Worm (Caenorhabditis elegans) whole organism, L2 larva: ENCODE results near the gene C06B3.1.

Source experiments
- C34F6.9 ChIP-seq: fragments of 150-350 bp; optimal IDR thresholded peaks from 2 replicates; lab custom pipeline; 2014; ENCODE audit warnings: missing biosample characterization, missing genetic modification characterization
- F13H6.1 ChIP-seq: sonication (generic microtip); optimal IDR thresholded peaks from 2 replicates; lab custom pipeline; 2016; ENCODE audit warnings: missing genetic modification characterization, missing compliant biosample characterization
- R02D3.7 ChIP-seq: fragments of 150-350 bp; optimal IDR thresholded peaks from 2 replicates; lab custom pipeline; 2014; ENCODE audit warnings: missing biosample characterization, missing genetic modification characterization
- Y55F3AM.14 ChIP-seq: fragments of 200-800 bp; sonication (Bioruptor generic); optimal IDR thresholded peaks from 2 replicates; lab custom pipeline; 2018; ENCODE audit warnings: mild to moderate bottlenecking, missing genetic modification characterization, missing compliant biosample characterization
- alr-1 ChIP-seq: fragments of 150-350 bp; optimal IDR thresholded peaks from 2 replicates; lab custom pipeline; 2014; ENCODE audit warnings: missing biosample characterization, missing genetic modification characterization
- ama-1 ChIP-seq: fragments of 150-350 bp; optimal IDR thresholded peaks from 2 replicates; lab custom pipeline; 2018; ENCODE audit warnings: inconsistent platforms
- ceh-16 ChIP-seq: fragments of 150-350 bp; optimal IDR thresholded peaks from 2 replicates; lab custom pipeline; 2014; ENCODE audit warnings: missing biosample characterization, missing genetic modification characterization
- ceh-82 ChIP-seq: fragments of 150-350 bp; optimal IDR thresholded peaks from 2 replicates; lab custom pipeline; 2014; ENCODE audit warnings: missing biosample characterization, missing genetic modification characterization
- crh-2 ChIP-seq: sonication (generic microtip); optimal IDR thresholded peaks from 2 replicates; lab custom pipeline; 2017; ENCODE audit warnings: missing biosample characterization, missing genetic modification characterization
- dmd-4 ChIP-seq: sonication (generic microtip); optimal IDR thresholded peaks from 2 replicates; lab custom pipeline; 2017; ENCODE audit warnings: missing biosample characterization, missing genetic modification characterization
- egl-27 ChIP-seq: sonication (generic microtip); optimal IDR thresholded peaks from 3 replicates; lab custom pipeline; 2017; ENCODE audit warnings: missing biosample characterization, missing genetic modification reagents, missing genetic modification characterization
- elt-1 ChIP-seq: fragments of 150-350 bp; optimal IDR thresholded peaks from 2 replicates; lab custom pipeline; 2014; ENCODE audit warnings: missing biosample characterization, missing genetic modification characterization
- elt-3 ChIP-seq: sonication (generic microtip); optimal IDR thresholded peaks from 2 replicates; lab custom pipeline; 2017; ENCODE audit warnings: missing biosample characterization, missing genetic modification characterization
- fos-1 ChIP-seq: fragments of 150-350 bp; optimal IDR thresholded peaks from 2 replicates; lab custom pipeline; 2014; ENCODE audit warnings: missing biosample characterization, missing genetic modification characterization
- lin-13 ChIP-seq: fragments of 150-350 bp; optimal IDR thresholded peaks from 2 replicates; lab custom pipeline; 2014; ENCODE audit warnings: missing biosample characterization, missing genetic modification reagents, missing genetic modification characterization
- lsy-2 ChIP-seq, 2 experiments: fragments of 150-350 bp in 1 of 2; sonication (generic microtip) in 1 of 2; optimal IDR thresholded peaks; 2 replicates each; lab custom pipeline; 2014 to 2017; ENCODE audit warnings: missing biosample characterization in 2 of 2, missing genetic modification characterization in 2 of 2
- mab-5 ChIP-seq: fragments of 150-350 bp; optimal IDR thresholded peaks from 2 replicates; lab custom pipeline; 2014; ENCODE audit warnings: missing biosample characterization, missing genetic modification characterization
- mbf-1 ChIP-seq: sonication (generic microtip); optimal IDR thresholded peaks from 2 replicates; lab custom pipeline; 2017; ENCODE audit warnings: missing biosample characterization, missing genetic modification characterization
- nhr-10 ChIP-seq: sonication (generic microtip); optimal IDR thresholded peaks from 2 replicates; lab custom pipeline; 2017; ENCODE audit warnings: missing biosample characterization, missing genetic modification characterization
- nhr-11 ChIP-seq: fragments of 150-350 bp; optimal IDR thresholded peaks from 2 replicates; lab custom pipeline; 2014; ENCODE audit warnings: missing biosample characterization, missing genetic modification characterization
- nhr-21 ChIP-seq: fragments of 150-350 bp; optimal IDR thresholded peaks from 2 replicates; lab custom pipeline; 2014; ENCODE audit warnings: missing biosample characterization, missing genetic modification characterization
- nhr-23 ChIP-seq: fragments of 150-350 bp; optimal IDR thresholded peaks from 2 replicates; lab custom pipeline; 2014; ENCODE audit warnings: missing biosample characterization, missing genetic modification reagents, missing genetic modification characterization
- nhr-25 ChIP-seq: fragments of 150-350 bp; sonication (generic microtip); optimal IDR thresholded peaks from 3 replicates; lab custom pipeline; 2014; ENCODE audit warnings: missing biosample characterization, missing genetic modification characterization
- nhr-6 ChIP-seq: fragments of 150-350 bp; optimal IDR thresholded peaks from 2 replicates; lab custom pipeline; 2014; ENCODE audit warnings: missing biosample characterization, missing genetic modification characterization
- nhr-77 ChIP-seq: fragments of 150-350 bp; optimal IDR thresholded peaks from 2 replicates; lab custom pipeline; 2014; ENCODE audit warnings: missing biosample characterization, missing genetic modification characterization
- sem-4 ChIP-seq: fragments of 150-350 bp; optimal IDR thresholded peaks from 2 replicates; lab custom pipeline; 2014; ENCODE audit warnings: missing biosample characterization, missing genetic modification reagents, missing genetic modification characterization
- sma-3 ChIP-seq: sonication (generic microtip); optimal IDR thresholded peaks from 2 replicates; lab custom pipeline; 2016; ENCODE audit warnings: missing genetic modification reagents, missing genetic modification characterization, missing compliant biosample characterization
- sma-9 ChIP-seq, 2 experiments: fragments of 150-350 bp in 1 of 2; sonication (generic microtip) in 1 of 2; optimal IDR thresholded peaks; 2 replicates each; lab custom pipeline; 2014 to 2016; ENCODE audit warnings: missing genetic modification characterization in 2 of 2, mild to moderate bottlenecking in 1 of 2, missing biosample characterization in 1 of 2, missing compliant biosample characterization in 1 of 2, missing genetic modification reagents in 1 of 2, moderate library complexity in 1 of 2
- snpc-4 ChIP-seq: fragments of 150-350 bp; optimal IDR thresholded peaks from 2 replicates; lab custom pipeline; 2014; ENCODE audit warnings: missing biosample characterization, missing genetic modification characterization
- unc-39 ChIP-seq: fragments of 150-350 bp; optimal IDR thresholded peaks from 2 replicates; lab custom pipeline; 2014; ENCODE audit warnings: missing biosample characterization, missing genetic modification characterization
- unc-55 ChIP-seq: fragments of 150-350 bp; sonication (generic microtip); optimal IDR thresholded peaks from 3 replicates; lab custom pipeline; 2014; ENCODE audit warnings: missing biosample characterization, missing genetic modification reagents, missing genetic modification characterization
- unc-62 ChIP-seq: fragments of 150-350 bp; optimal IDR thresholded peaks from 2 replicates; lab custom pipeline; 2014; ENCODE audit warnings: missing biosample characterization, missing genetic modification reagents, missing genetic modification characterization
- zag-1 ChIP-seq: fragments of 150-350 bp; optimal IDR thresholded peaks from 2 replicates; lab custom pipeline; 2014; ENCODE audit warnings: missing biosample characterization, missing genetic modification characterization
- ztf-1 ChIP-seq: fragments of 200-800 bp; sonication (Bioruptor generic); conservative IDR thresholded peaks from 2 replicates; pipeline ENCODE4 v1.3.6; 2022; ENCODE audit warnings: missing genetic modification characterization, missing compliant biosample characterization
- ztf-11 ChIP-seq: sonication (generic microtip); optimal IDR thresholded peaks from 2 replicates; lab custom pipeline; 2017; ENCODE audit warnings: missing biosample characterization, missing genetic modification characterization
- ztf-4 ChIP-seq: fragments of 150-350 bp; optimal IDR thresholded peaks from 2 replicates; lab custom pipeline; 2014; ENCODE audit warnings: missing biosample characterization, missing genetic modification characterization

The C06B3.1 gene

ce11 chrV:13920730-13921129 is 18.1 kb downstream of the C06B3.1 start, which contains the start of gene srx-42:
Gene srx-42, plus strand, starts transcription at chrV:13921030.
- TF ChIP-seq nhr-10 (tag; lab: Kevin White, UChicago) (no peak), dmd-4 (tag; lab: Kevin White, UChicago) (no peak), lsy-2 (tag; optimal IDR thresholded peaks at IDR 0.05; lab: Kevin White, UChicago) (no peak), lin-13 (GFP tag; lab: Kevin White, UChicago) (no peak), R02D3.7 (tag; lab: Kevin White, UChicago) (no peak), elt-1 (no peak), unc-39 (tag; lab: Kevin White, UChicago) (no peak), nhr-11 (no peak), F13H6.1 (tag; lab: Kevin White, UChicago) (no peak), nhr-77 (tag; lab: Kevin White, UChicago) (no peak), sma-3 (GFP tag; lab: Kevin White, UChicago) (no peak), fos-1 (tag; lab: Kevin White, UChicago) (no peak), sem-4 (no peak), mbf-1 (tag; lab: Kevin White, UChicago) (no peak), nhr-23 (tag; lab: Kevin White, UChicago) (no peak), nhr-25 (tag; lab: Kevin White, UChicago) (no peak), crh-2 (no peak)
- TF ChIP-seq, all 48 proteins: peak for 0

- TF ChIP-seq fos-1 (tag; lab: Kevin White, UChicago), result no peak
- no peak for TF ChIP-seq unc-39 (tag; lab: Kevin White, UChicago)
- no peak for TF ChIP-seq ztf-11 (tag; lab: Kevin White, UChicago)
- TF ChIP-seq egl-27 (tag; lab: Kevin White, UChicago), result no peak
- no peak for TF ChIP-seq nhr-10 (tag; lab: Kevin White, UChicago)
- no peak for TF ChIP-seq lsy-2 (tag; optimal IDR thresholded peaks at IDR 0.05; lab: Kevin White, UChicago)
These were observed 21.3 kb downstream of the C06B3.1 start, which contains the start of gene srxa-11 for ce11 chrV:13923851-13924250. Gene srxa-11, plus strand, starts transcription at chrV:13924151.

- TF ChIP-seq unc-62 (GFP tag; lab: Kevin White, UChicago) (no peak), ztf-11 (tag; lab: Kevin White, UChicago) (no peak), elt-3 (no peak), Y55F3AM.14 (no peak), zag-1 (tag; lab: Kevin White, UChicago) (no peak), sma-3 (GFP tag; lab: Kevin White, UChicago) (no peak), lsy-2 (tag; optimal IDR thresholded peaks at IDR 0.05; lab: Kevin White, UChicago) (no peak), nhr-21 (tag; lab: Kevin White, UChicago) (no peak), ztf-1 (GFP tag; lab: Robert Waterston, UW) (no peak), ama-1 (no peak), snpc-4 (no peak), F13H6.1 (tag; lab: Kevin White, UChicago) (no peak), ceh-16 (tag; lab: Kevin White, UChicago) (no peak), unc-55 (GFP tag; lab: Kevin White, UChicago) (no peak), elt-1 (no peak), C34F6.9 (tag; lab: Kevin White, UChicago) (no peak)
These were observed 23.8 kb downstream of the C06B3.1 start, which contains the start of gene srxa-12 for ce11 chrV:13926398-13926797. Gene srxa-12, plus strand, starts transcription at chrV:13926698.

- no peak for TF ChIP-seq sma-3 (GFP tag; lab: Kevin White, UChicago)
- TF ChIP-seq fos-1 (tag; lab: Kevin White, UChicago), result no peak
- no peak for TF ChIP-seq lin-13 (GFP tag; lab: Kevin White, UChicago)
- no peak for TF ChIP-seq crh-2
- no peak for TF ChIP-seq ceh-16 (tag; lab: Kevin White, UChicago)
- TF ChIP-seq mbf-1 (tag; lab: Kevin White, UChicago), result no peak
- TF ChIP-seq ztf-4 (tag; lab: Kevin White, UChicago), result no peak
- TF ChIP-seq alr-1 (tag; lab: Kevin White, UChicago), result no peak
- no peak for TF ChIP-seq sma-9 (GFP tag; optimal IDR thresholded peaks at IDR 0.05; lab: Kevin White, UChicago)
- TF ChIP-seq sma-9 (tag; optimal IDR thresholded peaks at IDR 0.05; lab: Kevin White, UChicago), result no peak
- TF ChIP-seq nhr-25 (tag; lab: Kevin White, UChicago), result no peak
- no peak for TF ChIP-seq nhr-6 (tag; lab: Kevin White, UChicago)
- no peak for TF ChIP-seq ceh-82 (tag; lab: Kevin White, UChicago)
- no peak for TF ChIP-seq mab-5
- TF ChIP-seq nhr-10 (tag; lab: Kevin White, UChicago), result no peak
These were observed 26.9 kb downstream of the C06B3.1 start, which contains the start of gene srxa-13 for ce11 chrV:13929503-13929902. Gene srxa-13, plus strand, starts transcription at chrV:13929803.
